Worm (Caenorhabditis elegans) whole organism, L3 larva: ENCODE data around the gene C16C10.13.

Experiments used
- aly-2 ChIP-seq: fragments of 150-350 bp; optimal IDR thresholded peaks from 2 replicates; lab custom pipeline; 2014; ENCODE audit warnings: missing biosample characterization, missing genetic modification characterization
- ama-1 ChIP-seq: fragments of 150-350 bp; optimal IDR thresholded peaks from 2 replicates; lab custom pipeline; 2018
- egl-27 ChIP-seq: sonication (generic microtip); optimal IDR thresholded peaks from 4 replicates; lab custom pipeline; 2017; ENCODE audit warnings: missing biosample characterization, missing genetic modification reagents, missing genetic modification characterization
- hmg-11 ChIP-seq: sonication (generic microtip); optimal IDR thresholded peaks from 2 replicates; lab custom pipeline; 2016; ENCODE audit warnings: missing genetic modification characterization, missing compliant biosample characterization
- jun-1 ChIP-seq: fragments of 150-350 bp; optimal IDR thresholded peaks from 2 replicates; lab custom pipeline; 2014; ENCODE audit warnings: missing biosample characterization, missing genetic modification reagents, missing genetic modification characterization
- mdl-1 ChIP-seq: fragments of 150-350 bp; optimal IDR thresholded peaks from 2 replicates; lab custom pipeline; 2014; ENCODE audit warnings: missing biosample characterization, missing genetic modification characterization
- nhr-77 ChIP-seq: fragments of 150-350 bp; optimal IDR thresholded peaks from 2 replicates; lab custom pipeline; 2014; ENCODE audit warnings: missing biosample characterization, missing genetic modification characterization
- skn-1 ChIP-seq: fragments of 150-350 bp; optimal IDR thresholded peaks from 2 replicates; lab custom pipeline; 2014; ENCODE audit warnings: missing biosample characterization, missing genetic modification characterization
- zag-1 ChIP-seq: fragments of 150-350 bp; optimal IDR thresholded peaks from 2 replicates; lab custom pipeline; 2014; ENCODE audit warnings: missing biosample characterization, missing genetic modification characterization

C16C10.13 gene

DNA sequence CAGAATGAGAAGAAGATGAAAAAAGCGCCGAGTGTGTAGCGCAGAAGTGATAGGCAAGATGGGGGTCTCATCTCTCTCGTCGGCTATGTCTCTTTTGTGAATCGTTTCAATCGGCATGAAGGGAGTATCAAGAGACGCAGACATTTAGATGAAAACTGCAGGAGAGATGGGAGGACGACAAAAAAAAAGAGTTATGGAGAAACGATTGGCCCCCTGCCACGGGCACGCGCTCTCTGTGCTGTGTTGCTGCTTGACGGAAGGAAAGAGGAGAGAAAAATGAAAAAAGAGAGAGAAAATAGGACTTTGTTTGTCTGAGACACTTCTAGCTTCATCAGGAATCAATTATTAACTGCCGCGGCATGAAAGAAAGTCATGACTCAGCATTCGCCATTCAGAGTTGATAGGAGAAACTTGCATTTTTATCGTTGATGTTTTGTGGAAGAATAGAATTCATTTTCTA is 47.5 kb downstream of the C16C10.13 start (continued):
- TF ChIP-seq skn-1 (tag; lab: Kevin White, UChicago) (peak; percentile 74), nhr-77 (tag; lab: Kevin White, UChicago) (no peak), ama-1 (lab: Kevin White, UChicago) (no peak), mdl-1 (peak; percentile 81), zag-1 (tag; lab: Kevin White, UChicago) (peak; percentile 56)
- TF ChIP-seq, all 47 proteins: peak for 29

DNA sequence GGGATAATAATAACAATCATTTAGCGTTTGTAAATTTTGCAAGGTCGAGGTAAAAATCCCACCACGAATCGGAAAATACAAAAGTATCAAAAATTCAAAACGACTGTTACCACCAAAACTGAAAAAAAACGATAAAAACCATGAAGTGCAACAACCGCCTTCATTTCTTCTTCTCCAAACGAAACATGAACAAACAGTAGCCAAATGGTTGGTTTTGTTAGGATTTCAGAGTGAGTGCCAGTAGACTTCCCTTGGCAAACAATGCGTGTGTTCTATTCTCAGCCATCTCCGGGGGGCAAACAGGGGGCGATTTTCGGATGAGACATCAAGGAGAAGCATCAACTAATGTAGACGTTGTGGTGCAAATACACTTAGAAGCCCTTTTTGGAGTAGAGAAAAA is 48.5 kb downstream of the C16C10.13 start:
- TF ChIP-seq hmg-11 (tag; lab: Kevin White, UChicago) (peak; percentile 5), egl-27 (no peak), jun-1 (no peak), aly-2 (no peak)
